Fruit fly (Drosophila melanogaster) whole organism, embryonic: ENCODE results near the gene Cdc14.
A peak's percentile ranks its signal among the peaks of the same experiment; 100 is the strongest.

Source experiments
- Antp ChIP-seq: fragments of 200-800 bp; sonication (Bioruptor generic); optimal IDR thresholded peaks from 3 replicates; lab custom pipeline; 2016; ENCODE audit warnings: missing biosample characterization, missing genetic modification characterization
- Atf3 ChIP-seq: fragments of 200-800 bp; sonication (Bioruptor generic); optimal IDR thresholded peaks from 3 replicates; lab custom pipeline; 2016; ENCODE audit warnings: missing biosample characterization, missing genetic modification characterization
- Blimp-1 ChIP-seq: fragments of 200-800 bp; sonication (Bioruptor generic); optimal IDR thresholded peaks from 3 replicates; lab custom pipeline; 2018; ENCODE audit warnings: missing biosample characterization, missing genetic modification characterization, mild to moderate bottlenecking, moderate library complexity, missing genetic modification reagents
- CG10147 ChIP-seq: fragments of 200-800 bp; sonication (Bioruptor generic); optimal IDR thresholded peaks from 2 replicates; lab custom pipeline; 2019; ENCODE audit warnings: missing biosample characterization, mild to moderate bottlenecking, missing genetic modification characterization, moderate library complexity
- CG10366 ChIP-seq: fragments of 200-800 bp; sonication (Bioruptor generic); IDR thresholded peaks from 2 replicates; pipeline ENCODE4 v1.3.6; 2022; ENCODE audit warnings: missing biosample characterization, missing genetic modification characterization
- CG10543 ChIP-seq: fragments of 200-800 bp; sonication (Bioruptor generic); optimal IDR thresholded peaks from 3 replicates; lab custom pipeline; 2017; ENCODE audit warnings: missing biosample characterization, mild to moderate bottlenecking, missing genetic modification characterization, moderate library complexity
- CG10654 ChIP-seq: fragments of 200-800 bp; sonication (Bioruptor generic); optimal IDR thresholded peaks from 2 replicates; lab custom pipeline; 2016; ENCODE audit warnings: missing biosample characterization, missing genetic modification characterization
- CG11696 ChIP-seq: fragments of 200-800 bp; sonication (Bioruptor generic); IDR thresholded peaks from 2 replicates; pipeline ENCODE4 v1.3.6; 2022; ENCODE audit warnings: missing biosample characterization, missing genetic modification characterization
- CG13624 ChIP-seq: fragments of 200-800 bp; sonication (Bioruptor generic); optimal IDR thresholded peaks from 2 replicates; lab custom pipeline; 2016; ENCODE audit warnings: missing biosample characterization, missing genetic modification characterization
- CG13894 ChIP-seq: fragments of 200-800 bp; sonication (Bioruptor generic); optimal IDR thresholded peaks from 3 replicates; lab custom pipeline; 2018; ENCODE audit warnings: missing biosample characterization, mild to moderate bottlenecking, missing genetic modification characterization, moderate library complexity
- CG14710 ChIP-seq: fragments of 200-800 bp; sonication (Bioruptor generic); optimal IDR thresholded peaks from 3 replicates; lab custom pipeline; 2019; ENCODE audit warnings: missing biosample characterization, mild to moderate bottlenecking, missing genetic modification characterization, moderate library complexity
- CG14965 ChIP-seq: fragments of 200-800 bp; sonication (Bioruptor generic); optimal IDR thresholded peaks from 2 replicates; lab custom pipeline; 2016; ENCODE audit warnings: missing biosample characterization, missing genetic modification characterization, borderline replicate concordance
- CG15514 ChIP-seq: fragments of 200-800 bp; sonication (Bioruptor generic); optimal IDR thresholded peaks from 3 replicates; lab custom pipeline; 2017; ENCODE audit warnings: missing biosample characterization, missing genetic modification characterization, mild to moderate bottlenecking, moderate library complexity, missing genetic modification reagents
- CG17568 ChIP-seq: fragments of 200-800 bp; sonication (Bioruptor generic); optimal IDR thresholded peaks from 2 replicates; lab custom pipeline; 2018; ENCODE audit warnings: missing biosample characterization, mild to moderate bottlenecking, missing genetic modification characterization, moderate library complexity
- CG33213 ChIP-seq: fragments of 200-800 bp; sonication (Bioruptor generic); optimal IDR thresholded peaks from 3 replicates; lab custom pipeline; 2016; ENCODE audit warnings: missing biosample characterization, missing genetic modification characterization
- CG33557 ChIP-seq: fragments of 200-800 bp; sonication (Bioruptor generic); optimal IDR thresholded peaks from 2 replicates; lab custom pipeline; 2019; ENCODE audit warnings: missing biosample characterization, mild to moderate bottlenecking, missing genetic modification characterization, moderate library complexity
- CG3407 ChIP-seq: fragments of 200-800 bp; sonication (Bioruptor generic); optimal IDR thresholded peaks from 2 replicates; lab custom pipeline; 2018; ENCODE audit warnings: missing biosample characterization, mild to moderate bottlenecking, missing genetic modification characterization
- CG6254 ChIP-seq: fragments of 200-800 bp; sonication (Bioruptor generic); optimal IDR thresholded peaks from 3 replicates; lab custom pipeline; 2017; ENCODE audit warnings: mild to moderate bottlenecking, missing biosample characterization, missing genetic modification reagents, missing genetic modification characterization
- CG8388 ChIP-seq: fragments of 200-800 bp; sonication (Bioruptor generic); optimal IDR thresholded peaks from 2 replicates; lab custom pipeline; 2019; ENCODE audit warnings: missing biosample characterization, mild to moderate bottlenecking, missing genetic modification characterization, moderate library complexity
- CG9215 ChIP-seq: fragments of 200-800 bp; sonication (Bioruptor generic); IDR thresholded peaks from 2 replicates; pipeline ENCODE4 v1.3.6; 2022; ENCODE audit warnings: missing biosample characterization, missing genetic modification characterization
- CG9727 ChIP-seq: fragments of 200-800 bp; sonication (Bioruptor generic); optimal IDR thresholded peaks from 3 replicates; lab custom pipeline; 2017; ENCODE audit warnings: missing biosample characterization, mild to moderate bottlenecking, missing genetic modification characterization
- CG9817 ChIP-seq: fragments of 200-800 bp; sonication (Bioruptor generic); optimal IDR thresholded peaks from 2 replicates; lab custom pipeline; 2018; ENCODE audit warnings: missing biosample characterization, mild to moderate bottlenecking, missing genetic modification characterization, moderate library complexity
- CTCF ChIP-seq: fragments of 200-800 bp; sonication (Bioruptor generic); optimal IDR thresholded peaks from 2 replicates; lab custom pipeline; 2017; ENCODE audit warnings: missing biosample characterization, mild to moderate bottlenecking, missing genetic modification characterization, moderate library complexity
- Dad ChIP-seq: fragments of 200-800 bp; sonication (Bioruptor generic); optimal IDR thresholded peaks from 3 replicates; lab custom pipeline; 2016; ENCODE audit warnings: missing biosample characterization, missing genetic modification characterization
- Dek ChIP-seq: fragments of 200-800 bp; sonication (Bioruptor generic); optimal IDR thresholded peaks from 3 replicates; lab custom pipeline; 2019; ENCODE audit warnings: missing biosample characterization, mild to moderate bottlenecking, missing genetic modification characterization, moderate library complexity
- Doc3 ChIP-seq: fragments of 200-800 bp; sonication (Bioruptor generic); IDR thresholded peaks from 3 replicates; pipeline ENCODE4 v1.3.6; 2022; ENCODE audit warnings: missing biosample characterization, missing genetic modification characterization; ENCODE audit not compliant: partially characterized antibody
- GATAe ChIP-seq: fragments of 200-800 bp; sonication (Bioruptor generic); conservative IDR thresholded peaks from 2 replicates; pipeline ENCODE4 v1.3.6; 2022; ENCODE audit warnings: missing biosample characterization, missing genetic modification characterization
- Jarid2 ChIP-seq: fragments of 200-800 bp; sonication (Bioruptor generic); optimal IDR thresholded peaks from 3 replicates; lab custom pipeline; 2017; ENCODE audit warnings: mild to moderate bottlenecking, missing biosample characterization, missing genetic modification reagents, missing genetic modification characterization
- Lpt ChIP-seq: fragments of >200 bp; optimal IDR thresholded peaks from 2 replicates; lab custom pipeline; 2018; ENCODE audit warnings: missing biosample characterization, missing genetic modification characterization
- MESR4 ChIP-seq: fragments of 200-800 bp; sonication (Bioruptor generic); optimal IDR thresholded peaks from 2 replicates; lab custom pipeline; 2018; ENCODE audit warnings: missing biosample characterization, mild to moderate bottlenecking, missing genetic modification characterization, moderate library complexity
- Tbp ChIP-seq: fragments of >200 bp; optimal IDR thresholded peaks from 2 replicates; lab custom pipeline; 2018; ENCODE audit warnings: missing biosample characterization, missing genetic modification characterization
- bcd ChIP-seq: fragments of 200-800 bp; sonication (Bioruptor generic); optimal IDR thresholded peaks from 2 replicates; lab custom pipeline; 2017; ENCODE audit warnings: missing biosample characterization, mild to moderate bottlenecking, missing genetic modification characterization
- crol ChIP-seq: fragments of 200-800 bp; sonication (Bioruptor generic); IDR thresholded peaks from 2 replicates; pipeline ENCODE4 v1.3.6; 2022; ENCODE audit warnings: missing biosample characterization, missing genetic modification characterization
- dan ChIP-seq: fragments of 200-800 bp; sonication (Bioruptor generic); IDR thresholded peaks from 2 replicates; pipeline ENCODE4 v1.3.6; 2022; ENCODE audit warnings: missing biosample characterization, missing genetic modification characterization
- dm ChIP-seq: fragments of 200-800 bp; sonication (Bioruptor generic); optimal IDR thresholded peaks from 3 replicates; lab custom pipeline; 2016; ENCODE audit warnings: missing biosample characterization, missing genetic modification characterization
- ems ChIP-seq: fragments of 200-800 bp; sonication (Bioruptor generic); optimal IDR thresholded peaks from 3 replicates; lab custom pipeline; 2016; ENCODE audit warnings: missing biosample characterization, missing genetic modification characterization
- eyg ChIP-seq: fragments of 200-800 bp; sonication (Bioruptor generic); optimal IDR thresholded peaks from 3 replicates; lab custom pipeline; 2016; ENCODE audit warnings: missing biosample characterization, missing genetic modification characterization
- gem ChIP-seq: fragments of 200-800 bp; sonication (Bioruptor generic); optimal IDR thresholded peaks from 2 replicates; lab custom pipeline; 2019; ENCODE audit warnings: missing biosample characterization, mild to moderate bottlenecking, missing genetic modification characterization, moderate library complexity
- grn ChIP-seq: fragments of 200-800 bp; sonication (Bioruptor generic); optimal IDR thresholded peaks from 3 replicates; lab custom pipeline; 2017; ENCODE audit warnings: missing biosample characterization, missing genetic modification characterization
- kni ChIP-seq: fragments of 200-800 bp; sonication (Bioruptor generic); optimal IDR thresholded peaks from 3 replicates; lab custom pipeline; 2017; ENCODE audit warnings: mild to moderate bottlenecking, missing biosample characterization, missing genetic modification reagents, missing genetic modification characterization
- pita ChIP-seq: fragments of 200-800 bp; sonication (Bioruptor generic); optimal IDR thresholded peaks from 2 replicates; lab custom pipeline; 2017; ENCODE audit warnings: missing biosample characterization, mild to moderate bottlenecking, missing genetic modification characterization
- pnt ChIP-seq: fragments of 200-800 bp; sonication (Bioruptor generic); optimal IDR thresholded peaks from 3 replicates; lab custom pipeline; 2016; ENCODE audit warnings: missing biosample characterization, missing genetic modification characterization
- psq ChIP-seq: fragments of 200-800 bp; sonication (Bioruptor generic); optimal IDR thresholded peaks from 2 replicates; lab custom pipeline; 2017; ENCODE audit warnings: missing biosample characterization, missing genetic modification characterization
- rib ChIP-seq: fragments of 200-800 bp; sonication (Bioruptor generic); IDR thresholded peaks from 2 replicates; pipeline ENCODE4 v1.3.6; 2022; ENCODE audit warnings: missing biosample characterization, missing genetic modification characterization
- ro ChIP-seq: fragments of 200-800 bp; sonication (Bioruptor generic); IDR thresholded peaks from 2 replicates; pipeline ENCODE4 v1.3.6; 2022; ENCODE audit warnings: missing biosample characterization, missing genetic modification characterization
- schlank ChIP-seq: fragments of 200-800 bp; sonication (Bioruptor generic); optimal IDR thresholded peaks from 2 replicates; lab custom pipeline; 2018; ENCODE audit warnings: missing biosample characterization, mild to moderate bottlenecking, missing genetic modification characterization
- seq ChIP-seq: fragments of 200-800 bp; sonication (Bioruptor generic); IDR thresholded peaks from 2 replicates; pipeline ENCODE4 v1.3.6; 2022; ENCODE audit warnings: missing biosample characterization, missing genetic modification characterization
- sqz ChIP-seq: fragments of 200-800 bp; sonication (Bioruptor generic); optimal IDR thresholded peaks from 3 replicates; lab custom pipeline; 2018; ENCODE audit warnings: missing biosample characterization, mild to moderate bottlenecking, missing genetic modification characterization
- ttk ChIP-seq: fragments of 200-800 bp; sonication (Bioruptor generic); IDR thresholded peaks from 2 replicates; pipeline ENCODE4 v2.1.2; 2022; ENCODE audit warnings: missing biosample characterization, missing genetic modification characterization
- vnd ChIP-seq: fragments of 200-800 bp; sonication (Bioruptor generic); IDR thresholded peaks from 3 replicates; pipeline ENCODE4 v1.3.6; 2022; ENCODE audit warnings: missing biosample characterization, missing genetic modification characterization; ENCODE audit not compliant: partially characterized antibody

The Cdc14 gene

DNA sequence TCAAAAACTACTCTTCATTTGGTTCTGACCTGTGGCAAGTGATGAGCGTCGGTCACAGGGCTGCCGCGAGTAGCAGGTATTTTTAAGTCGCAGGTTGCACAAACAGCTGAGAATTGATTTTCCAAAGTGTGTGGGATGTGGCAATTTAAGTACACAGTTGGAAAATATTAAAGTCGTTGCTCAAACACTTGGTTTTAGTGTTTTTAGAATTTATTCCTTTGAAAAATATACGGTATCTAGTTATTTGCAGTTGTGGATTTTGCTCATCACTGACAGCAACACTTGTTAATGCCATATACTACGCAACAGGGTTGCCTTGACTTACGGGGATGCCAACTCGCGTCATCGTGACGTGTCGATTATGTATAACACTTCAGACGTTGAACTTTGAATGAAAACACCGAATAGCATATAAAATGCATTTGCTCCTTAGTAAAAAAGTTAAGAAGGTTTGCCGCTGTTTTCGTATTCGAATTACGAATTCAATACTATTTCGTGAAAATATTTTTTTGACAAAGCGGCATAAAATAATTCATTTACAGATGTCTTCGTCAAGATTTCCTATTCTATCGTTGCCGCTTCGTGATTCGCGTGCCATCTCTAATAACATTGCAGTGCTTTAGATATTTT lies 10.6 kb downstream of the Cdc14 start, which contains the start of the genes Herp and r2d2 (continued):
- peak; percentile 90 for TF ChIP-seq CG9215 (GFP tag; lab: Robert Waterston, UW)
- TF ChIP-seq CG11696 (GFP tag; lab: Robert Waterston, UW) = no peak
- peak; percentile 97 for TF ChIP-seq CG13624 (GFP tag; lab: Kevin White, UChicago)
- peak; percentile 97 for TF ChIP-seq CG10543 (GFP tag; lab: Kevin White, UChicago)
- peak; percentile 91 for TF ChIP-seq ems (GFP tag; lab: Kevin White, UChicago)
- TF ChIP-seq kni (GFP tag; lab: Kevin White, UChicago) = peak; percentile 91
- TF ChIP-seq eyg (GFP tag; lab: Kevin White, UChicago) = peak; percentile 85
- peak; percentile 92 for TF ChIP-seq pnt (GFP tag; lab: Kevin White, UChicago)
- TF ChIP-seq gem (tag; lab: Kevin White, UChicago) = peak; percentile 93
- peak; percentile 67 for TF ChIP-seq ro
- peak; percentile 89 for TF ChIP-seq CG14710
- peak; percentile 91 for TF ChIP-seq Dad (GFP tag; lab: Kevin White, UChicago)
- peak; percentile 88 for TF ChIP-seq CG15514 (GFP tag; lab: Kevin White, UChicago)
- peak; percentile 63 for TF ChIP-seq CG17568 (GFP tag; lab: Kevin White, UChicago)
- peak; percentile 3 for TF ChIP-seq MESR4
- TF ChIP-seq CG14965 (GFP tag; lab: Kevin White, UChicago) = peak; percentile 54
- peak; percentile 75 for TF ChIP-seq sqz (GFP tag; lab: Kevin White, UChicago)
- peak; percentile 89 for TF ChIP-seq Dek (tag; lab: Kevin White, UChicago)
- peak; percentile 77 for TF ChIP-seq vnd
- TF ChIP-seq dm (GFP tag; lab: Kevin White, UChicago) = peak; percentile 93
- no peak for TF ChIP-seq Tbp (GFP tag; lab: Kevin White, UChicago)
- no peak for TF ChIP-seq Lpt (GFP tag; lab: Kevin White, UChicago)
- peak; percentile 83 for TF ChIP-seq CG10654
- peak; percentile 71 for TF ChIP-seq Jarid2 (GFP tag; lab: Kevin White, UChicago)
- TF ChIP-seq CG33557 (GFP tag; lab: Kevin White, UChicago) = peak; percentile 87
- peak; percentile 31; the same call in 1 of the 2 replicates for TF ChIP-seq GATAe
- TF ChIP-seq CG13894 = peak; percentile 93
- peak; percentile 36 for TF ChIP-seq CTCF
- peak; percentile 91 for TF ChIP-seq bcd (GFP tag; lab: Kevin White, UChicago)
- peak; percentile 82 for TF ChIP-seq Doc3
- TF ChIP-seq grn (GFP tag; lab: Kevin White, UChicago) = peak; percentile 28
- peak; percentile 91 for TF ChIP-seq CG33213 (GFP tag; lab: Kevin White, UChicago)
- TF ChIP-seq dan (GFP tag; lab: Robert Waterston, UW) = peak; percentile 55; the same call in 1 of the 2 replicates
- peak; percentile 91 for TF ChIP-seq Atf3 (GFP tag; lab: Kevin White, UChicago)
- peak; percentile 86 for TF ChIP-seq rib
- TF ChIP-seq CG9817 = peak; percentile 92
- peak; percentile 75 for TF ChIP-seq Blimp-1 (GFP tag; lab: Kevin White, UChicago)
- TF ChIP-seq CG9727 (GFP tag; lab: Kevin White, UChicago) = peak; percentile 90
- TF ChIP-seq seq = peak; percentile 70
- peak; percentile 74 for TF ChIP-seq CG10366
- no peak for TF ChIP-seq pita (GFP tag; lab: Kevin White, UChicago)
- peak; percentile 86 for TF ChIP-seq CG10147 (GFP tag; lab: Kevin White, UChicago)
- peak; percentile 96 for TF ChIP-seq Antp (GFP tag; lab: Kevin White, UChicago)
- peak; percentile 73 for TF ChIP-seq CG8388 (GFP tag; lab: Kevin White, UChicago)
- TF ChIP-seq schlank (tag; lab: Kevin White, UChicago) = peak; percentile 85
- peak; percentile 53; the same call in 1 of the 2 replicates for TF ChIP-seq crol (GFP tag; lab: Robert Waterston, UW)
- peak; percentile 24 for TF ChIP-seq CG6254 (GFP tag; lab: Kevin White, UChicago)
- TF ChIP-seq psq (GFP tag; lab: Kevin White, UChicago) = peak; percentile 54
- peak; percentile 76 for TF ChIP-seq ttk
- peak; percentile 65 for TF ChIP-seq CG3407 (GFP tag; lab: Kevin White, UChicago)
